Fruit fly (Drosophila melanogaster) whole organism: ENCODE data around the gene CG43645.

Experiments used
- CG8478 ChIP-seq: fragments of >200 bp; optimal IDR thresholded peaks from 2 replicates; lab custom pipeline; 2018; ENCODE audit warnings: inconsistent platforms
- Dll ChIP-seq: fragments of >200 bp; optimal IDR thresholded peaks from 2 replicates; lab custom pipeline; 2017
- EcR ChIP-seq, 2 experiments: fragments of >200 bp; optimal IDR thresholded peaks; 2 replicates each; lab custom pipeline; 2017; ENCODE audit warnings: missing biosample characterization in 2 of 2, missing genetic modification characterization in 2 of 2, missing genetic modification reagents in 2 of 2
- pan ChIP-seq: fragments of >200 bp; optimal IDR thresholded peaks from 2 replicates; lab custom pipeline; 2017
- psq ChIP-seq: fragments of >200 bp; optimal IDR thresholded peaks from 2 replicates; lab custom pipeline; 2017
- usp ChIP-seq: fragments of >200 bp; optimal IDR thresholded peaks from 2 replicates; lab custom pipeline; 2017; ENCODE audit warnings: missing biosample characterization, missing genetic modification characterization, mixed read lengths

CG43645 gene

dm6 chr2L:17492680-17493079, 7.1 kb downstream of the CG43645 start:
- TF ChIP-seq usp (GFP tag; lab: Kevin White, UChicago) = no peak
- TF ChIP-seq pan (lab: Kevin White, UChicago) = no peak
- no peak for TF ChIP-seq EcR (GFP tag; optimal IDR thresholded peaks at IDR 0.05; lab: Kevin White, UChicago)
- no peak for TF ChIP-seq Dll
- no peak for TF ChIP-seq CG8478
- no peak for TF ChIP-seq psq (lab: Kevin White, UChicago)

dm6 chr2L:17495759-17496158, 10.2 kb downstream of the CG43645 start:
- TF ChIP-seq usp (GFP tag; lab: Kevin White, UChicago) = no peak
- no peak for TF ChIP-seq psq (lab: Kevin White, UChicago)
- no peak for TF ChIP-seq Dll
- TF ChIP-seq CG8478 = no peak
- no peak for TF ChIP-seq EcR (GFP tag; optimal IDR thresholded peaks at IDR 0.05; lab: Kevin White, UChicago)
- no peak for TF ChIP-seq pan (lab: Kevin White, UChicago)

dm6 chr2L:17497108-17497507, 11.6 kb downstream of the CG43645 start, which contains the start of gene qua:
Gene qua, minus strand, starts transcription at chr2L:17497208.
- TF ChIP-seq pan (lab: Kevin White, UChicago) = peak; percentile 47
- TF ChIP-seq EcR (GFP tag; optimal IDR thresholded peaks at IDR 0.05; lab: Kevin White, UChicago) = no peak

- TF ChIP-seq CG8478 (no peak), pan (lab: Kevin White, UChicago) (no peak), EcR (GFP tag; optimal IDR thresholded peaks at IDR 0.05; lab: Kevin White, UChicago) (no peak), usp (GFP tag; lab: Kevin White, UChicago) (no peak), psq (lab: Kevin White, UChicago) (no peak), Dll (no peak)
These were observed 13.2 kb downstream of the CG43645 start, which contains the start of gene CG15142 for dm6 chr2L:17498721-17499120. Gene CG15142, minus strand, starts transcription at chr2L:17498821.

- TF ChIP-seq EcR (GFP tag; optimal IDR thresholded peaks at IDR 0.05; lab: Kevin White, UChicago) (no peak), CG8478 (no peak), Dll (no peak), pan (lab: Kevin White, UChicago) (no peak), psq (lab: Kevin White, UChicago) (no peak), usp (GFP tag; lab: Kevin White, UChicago) (no peak)
These were observed 15.4 kb downstream of the CG43645 start, which contains the start of the genes mEFTs and Dhc36C for dm6 chr2L:17500946-17501451. Gene mEFTs, minus strand, starts transcription at chr2L:17501106. Gene Dhc36C, plus strand, starts transcription at chr2L:17501401.

- TF ChIP-seq CG8478 = no peak
These were observed 28.6 kb downstream of the CG43645 start for dm6 chr2L:17514090-17514715.

- TF ChIP-seq CG8478 (no peak), usp (GFP tag; lab: Kevin White, UChicago) (no peak), psq (lab: Kevin White, UChicago) (no peak), EcR (GFP tag; optimal IDR thresholded peaks at IDR 0.05; lab: Kevin White, UChicago) (no peak), pan (lab: Kevin White, UChicago) (no peak)
These were observed 38.9 kb downstream of the CG43645 start, which contains the start of gene CG15143 for dm6 chr2L:17524449-17524848. Gene CG15143, minus strand, starts transcription at chr2L:17524549.

dm6 chr2L:17529022-17529421, 43.5 kb downstream of the CG43645 start, which contains the start of gene CG15144:
Gene CG15144, minus strand, starts transcription at chr2L:17529122.
- TF ChIP-seq Dll = no peak
- TF ChIP-seq usp (GFP tag; lab: Kevin White, UChicago) = no peak
- TF ChIP-seq EcR (GFP tag; optimal IDR thresholded peaks at IDR 0.05; lab: Kevin White, UChicago) = no peak
- no peak for TF ChIP-seq pan (lab: Kevin White, UChicago)
- TF ChIP-seq CG8478 = no peak
- TF ChIP-seq psq (lab: Kevin White, UChicago) = no peak

- TF ChIP-seq psq (lab: Kevin White, UChicago) (no peak), Dll (no peak), pan (lab: Kevin White, UChicago) (no peak), CG8478 (no peak), usp (GFP tag; lab: Kevin White, UChicago) (no peak)
These were observed 46.6 kb downstream of the CG43645 start, which contains the start of gene CG15145 for dm6 chr2L:17532134-17532533. Gene CG15145, minus strand, starts transcription at chr2L:17532234.

- TF ChIP-seq psq (lab: Kevin White, UChicago) (no peak), pan (lab: Kevin White, UChicago) (no peak), usp (GFP tag; lab: Kevin White, UChicago) (no peak), EcR (GFP tag; optimal IDR thresholded peaks at IDR 0.05; lab: Kevin White, UChicago) (no peak), CG8478 (no peak), Dll (no peak)
These were observed 48.2 kb downstream of the CG43645 start for dm6 chr2L:17533794-17534193.
